Fruit fly (Drosophila melanogaster) whole organism, embryonic: Measurements from ENCODE around the gene CG7366.
A peak's percentile ranks its signal among the peaks of the same experiment; 100 is the strongest.

Experiments used
- Abd-B ChIP-seq: fragments of 200-800 bp; sonication (Bioruptor generic); optimal IDR thresholded peaks from 2 replicates; lab custom pipeline; 2018; ENCODE audit warnings: missing biosample characterization, mild to moderate bottlenecking, missing genetic modification characterization, moderate library complexity
- Antp ChIP-seq: fragments of 200-800 bp; sonication (Bioruptor generic); optimal IDR thresholded peaks from 3 replicates; lab custom pipeline; 2016; ENCODE audit warnings: missing biosample characterization, missing genetic modification characterization
- Asciz ChIP-seq: fragments of 200-800 bp; sonication (Bioruptor generic); optimal IDR thresholded peaks from 2 replicates; lab custom pipeline; 2017; ENCODE audit warnings: missing biosample characterization, mild to moderate bottlenecking, missing genetic modification characterization, missing genetic modification reagents
- BEAF-32 ChIP-seq: fragments of 200-800 bp; sonication (Bioruptor generic); optimal IDR thresholded peaks from 3 replicates; lab custom pipeline; 2017; ENCODE audit warnings: missing biosample characterization, missing genetic modification characterization, mild to moderate bottlenecking, moderate library complexity, missing genetic modification reagents
- Bteb2 ChIP-seq: fragments of 200-800 bp; sonication (Bioruptor generic); optimal IDR thresholded peaks from 2 replicates; lab custom pipeline; 2016; ENCODE audit warnings: missing biosample characterization, missing genetic modification characterization
- CG11093 ChIP-seq: fragments of 200-800 bp; sonication (Bioruptor generic); IDR thresholded peaks from 3 replicates; pipeline ENCODE4 v1.3.6; 2022; ENCODE audit warnings: missing biosample characterization, missing genetic modification characterization
- CG15269 ChIP-seq: fragments of 200-800 bp; sonication (Bioruptor generic); optimal IDR thresholded peaks from 2 replicates; lab custom pipeline; 2018; ENCODE audit warnings: missing biosample characterization, mild to moderate bottlenecking, missing genetic modification characterization, moderate library complexity
- CG17361 ChIP-seq: fragments of 200-800 bp; sonication (Bioruptor generic); IDR thresholded peaks from 3 replicates; pipeline ENCODE4 v1.3.6; 2022; ENCODE audit warnings: missing biosample characterization, missing genetic modification characterization
- CG18599 ChIP-seq: fragments of 200-800 bp; sonication (Bioruptor generic); optimal IDR thresholded peaks from 3 replicates; lab custom pipeline; 2017; ENCODE audit warnings: missing biosample characterization, missing genetic modification characterization, mild to moderate bottlenecking, moderate library complexity, missing genetic modification reagents
- CG2875 ChIP-seq: fragments of 200-800 bp; sonication (Bioruptor generic); optimal IDR thresholded peaks from 2 replicates; lab custom pipeline; 2017; ENCODE audit warnings: missing biosample characterization, mild to moderate bottlenecking, missing genetic modification characterization, missing genetic modification reagents
- CG31441 ChIP-seq: fragments of 200-800 bp; sonication (Bioruptor generic); IDR thresholded peaks from 2 replicates; pipeline ENCODE4 v1.3.6; 2022; ENCODE audit warnings: missing biosample characterization, missing genetic modification characterization
- CG32772 ChIP-seq: fragments of 200-800 bp; sonication (Bioruptor generic); IDR thresholded peaks from 2 replicates; pipeline ENCODE4 v1.3.6; 2022; ENCODE audit warnings: missing biosample characterization, missing genetic modification characterization
- CG3407 ChIP-seq: fragments of 200-800 bp; sonication (Bioruptor generic); optimal IDR thresholded peaks from 2 replicates; lab custom pipeline; 2018; ENCODE audit warnings: missing biosample characterization, mild to moderate bottlenecking, missing genetic modification characterization
- CG34422 ChIP-seq: fragments of 200-800 bp; sonication (Bioruptor generic); IDR thresholded peaks from 3 replicates; pipeline ENCODE4 v1.3.6; 2022; ENCODE audit warnings: missing biosample characterization, missing genetic modification characterization
- CG6765 ChIP-seq: fragments of 200-800 bp; sonication (Bioruptor generic); optimal IDR thresholded peaks from 3 replicates; lab custom pipeline; 2017; ENCODE audit warnings: missing biosample characterization, mild to moderate bottlenecking, missing genetic modification characterization
- CG6813 ChIP-seq: fragments of 200-800 bp; sonication (Bioruptor generic); optimal IDR thresholded peaks from 2 replicates; lab custom pipeline; 2017; ENCODE audit warnings: missing biosample characterization, missing genetic modification characterization, mild to moderate bottlenecking, moderate library complexity, missing genetic modification reagents
- CG6854 ChIP-seq: fragments of 200-800 bp; sonication (Bioruptor generic); optimal IDR thresholded peaks from 3 replicates; lab custom pipeline; 2017; ENCODE audit warnings: missing biosample characterization, mild to moderate bottlenecking, missing genetic modification characterization
- CG7987 ChIP-seq: fragments of 200-800 bp; sonication (Bioruptor generic); optimal IDR thresholded peaks from 2 replicates; lab custom pipeline; 2018; ENCODE audit warnings: missing biosample characterization, mild to moderate bottlenecking, missing genetic modification characterization, moderate library complexity
- CG9797 ChIP-seq: fragments of 200-800 bp; sonication (Bioruptor generic); optimal IDR thresholded peaks from 3 replicates; lab custom pipeline; 2018; ENCODE audit warnings: missing biosample characterization, mild to moderate bottlenecking, missing genetic modification characterization
- CrebB ChIP-seq: fragments of 200-800 bp; sonication (Bioruptor generic); optimal IDR thresholded peaks from 3 replicates; lab custom pipeline; 2018; ENCODE audit warnings: missing biosample characterization, mild to moderate bottlenecking, missing genetic modification characterization
- Dfd ChIP-seq, 2 experiments: fragments of >200 bp; optimal IDR thresholded peaks; 2 replicates each; lab custom pipeline; 2017; ENCODE audit warnings: missing biosample characterization in 2 of 2, missing genetic modification characterization in 2 of 2
- Dip3 ChIP-seq: fragments of 200-800 bp; sonication (Bioruptor generic); optimal IDR thresholded peaks from 3 replicates; lab custom pipeline; 2016; ENCODE audit warnings: missing biosample characterization, missing genetic modification characterization
- Drgx ChIP-seq: fragments of 200-800 bp; sonication (Bioruptor generic); IDR thresholded peaks from 2 replicates; pipeline ENCODE4 v1.3.6; 2022; ENCODE audit warnings: missing biosample characterization, missing genetic modification characterization
- H15 ChIP-seq: fragments of 200-800 bp; sonication (Bioruptor generic); IDR thresholded peaks from 3 replicates; pipeline ENCODE4 v1.3.6; 2022; ENCODE audit warnings: missing biosample characterization, missing genetic modification characterization
- MBD-R2 ChIP-seq: fragments of 200-800 bp; sonication (Bioruptor generic); IDR thresholded peaks from 2 replicates; pipeline ENCODE4 v1.3.6; 2022; ENCODE audit warnings: missing biosample characterization, missing genetic modification characterization
- Sox100B ChIP-seq: fragments of 200-800 bp; sonication (Bioruptor generic); optimal IDR thresholded peaks from 3 replicates; lab custom pipeline; 2018; ENCODE audit warnings: missing biosample characterization, mild to moderate bottlenecking, missing genetic modification characterization
- bab2 ChIP-seq: fragments of 200-800 bp; sonication (Bioruptor generic); optimal IDR thresholded peaks from 2 replicates; lab custom pipeline; 2016; ENCODE audit warnings: missing biosample characterization, missing genetic modification characterization
- bcd ChIP-seq: fragments of 200-800 bp; sonication (Bioruptor generic); optimal IDR thresholded peaks from 2 replicates; lab custom pipeline; 2017; ENCODE audit warnings: missing biosample characterization, mild to moderate bottlenecking, missing genetic modification characterization
- btn ChIP-seq: fragments of 200-800 bp; sonication (Bioruptor generic); optimal IDR thresholded peaks from 2 replicates; lab custom pipeline; 2016; ENCODE audit warnings: missing biosample characterization, missing genetic modification characterization
- cad ChIP-seq: fragments of >200 bp; optimal IDR thresholded peaks from 2 replicates; lab custom pipeline; 2017; ENCODE audit warnings: missing biosample characterization, missing genetic modification characterization
- ewg ChIP-seq: fragments of 200-800 bp; sonication (Bioruptor generic); optimal IDR thresholded peaks from 3 replicates; lab custom pipeline; 2017; ENCODE audit warnings: mild to moderate bottlenecking, missing biosample characterization, missing genetic modification reagents, missing genetic modification characterization
- eyg ChIP-seq: fragments of 200-800 bp; sonication (Bioruptor generic); optimal IDR thresholded peaks from 3 replicates; lab custom pipeline; 2016; ENCODE audit warnings: missing biosample characterization, missing genetic modification characterization
- fd102C ChIP-seq: fragments of 200-800 bp; sonication (Bioruptor generic); optimal IDR thresholded peaks from 2 replicates; lab custom pipeline; 2018; ENCODE audit warnings: missing biosample characterization, mild to moderate bottlenecking, missing genetic modification characterization, moderate library complexity
- jumu ChIP-seq: fragments of 200-800 bp; sonication (Bioruptor generic); optimal IDR thresholded peaks from 3 replicates; lab custom pipeline; 2016; ENCODE audit warnings: missing biosample characterization, missing genetic modification characterization
- lbe ChIP-seq: fragments of 200-800 bp; sonication (Bioruptor generic); optimal IDR thresholded peaks from 2 replicates; lab custom pipeline; 2016; ENCODE audit warnings: missing biosample characterization, mild to moderate bottlenecking, missing genetic modification characterization
- lilli ChIP-seq: fragments of 200-800 bp; sonication (Bioruptor generic); optimal IDR thresholded peaks from 3 replicates; lab custom pipeline; 2016; ENCODE audit warnings: missing biosample characterization, missing genetic modification characterization
- lov ChIP-seq, 2 experiments: fragments of 200-800 bp in 1 of 2; fragments of >200 bp in 1 of 2; sonication (Bioruptor generic) in 1 of 2; IDR thresholded peaks in 1 of 2; optimal IDR thresholded peaks in 1 of 2; 2 replicates in 1 of 2; 3 replicates in 1 of 2; pipeline versions ENCODE4 v1.3.6 to Lab custom; 2017 to 2022; ENCODE audit warnings: missing biosample characterization in 1 of 2, missing genetic modification characterization in 1 of 2
- nom ChIP-seq: fragments of 200-800 bp; sonication (Bioruptor generic); optimal IDR thresholded peaks from 2 replicates; lab custom pipeline; 2017; ENCODE audit warnings: missing biosample characterization, missing genetic modification characterization, mild to moderate bottlenecking, moderate library complexity, missing genetic modification reagents
- odd ChIP-seq: fragments of 200-800 bp; sonication (Bioruptor generic); optimal IDR thresholded peaks from 2 replicates; lab custom pipeline; 2017; ENCODE audit warnings: missing biosample characterization, mild to moderate bottlenecking, missing genetic modification characterization
- onecut ChIP-seq: fragments of 200-800 bp; sonication (Bioruptor generic); IDR thresholded peaks from 2 replicates; pipeline ENCODE4 v1.3.6; 2022; ENCODE audit warnings: missing biosample characterization, missing genetic modification characterization
- pfk ChIP-seq: fragments of 200-800 bp; sonication (Bioruptor generic); optimal IDR thresholded peaks from 2 replicates; lab custom pipeline; 2018; ENCODE audit warnings: missing biosample characterization, mild to moderate bottlenecking, missing genetic modification characterization, moderate library complexity
- pho ChIP-seq: fragments of 200-800 bp; sonication (Bioruptor generic); optimal IDR thresholded peaks from 2 replicates; lab custom pipeline; 2016; ENCODE audit warnings: missing biosample characterization, missing genetic modification characterization
- psq ChIP-seq: fragments of 200-800 bp; sonication (Bioruptor generic); optimal IDR thresholded peaks from 2 replicates; lab custom pipeline; 2017; ENCODE audit warnings: missing biosample characterization, missing genetic modification characterization
- seq ChIP-seq: fragments of 200-800 bp; sonication (Bioruptor generic); IDR thresholded peaks from 2 replicates; pipeline ENCODE4 v1.3.6; 2022; ENCODE audit warnings: missing biosample characterization, missing genetic modification characterization
- sisA ChIP-seq: fragments of 200-800 bp; sonication (Bioruptor generic); IDR thresholded peaks from 2 replicates; pipeline ENCODE4 v1.3.6; 2022; ENCODE audit warnings: missing biosample characterization, missing genetic modification characterization
- sob ChIP-seq: fragments of 200-800 bp; sonication (Bioruptor generic); IDR thresholded peaks from 2 replicates; pipeline ENCODE4 v1.3.6; 2022; ENCODE audit warnings: missing biosample characterization, missing genetic modification characterization
- vfl ChIP-seq: fragments of 200-800 bp; sonication (Bioruptor generic); optimal IDR thresholded peaks from 2 replicates; lab custom pipeline; 2016; ENCODE audit warnings: missing biosample characterization, missing genetic modification characterization
- vvl ChIP-seq: fragments of 200-800 bp; sonication (Bioruptor generic); IDR thresholded peaks from 2 replicates; pipeline ENCODE4 v1.3.6; 2022; ENCODE audit warnings: missing biosample characterization, missing genetic modification characterization

The CG7366 gene

dm6 chr3L:8185263-8186227, 16.7 kb downstream of the CG7366 start (continued):
- TF ChIP-seq BEAF-32, result no peak
- TF ChIP-seq ewg (GFP tag; lab: Kevin White, UChicago), result peak; percentile 32
- no peak for TF ChIP-seq CG3407
- TF ChIP-seq CG15269 (tag; lab: Kevin White, UChicago), result peak; percentile 58
- TF ChIP-seq vfl (GFP tag; lab: Kevin White, UChicago), result peak; percentile 32
- TF ChIP-seq eyg (GFP tag; lab: Kevin White, UChicago), result peak; percentile 59
- TF ChIP-seq nom (GFP tag; lab: Kevin White, UChicago), result peak; percentile 40
- TF ChIP-seq psq (GFP tag; lab: Kevin White, UChicago), result no peak
- TF ChIP-seq CG2875 (GFP tag; lab: Kevin White, UChicago), result no peak
- TF ChIP-seq cad, result no peak
- TF ChIP-seq CG18599, result peak; percentile 80
- TF ChIP-seq lov (optimal IDR thresholded peaks at IDR 0.05; lab: Kevin White, UChicago), result no peak
- TF ChIP-seq lov (GFP tag; IDR thresholded peaks at IDR 0.05; lab: Robert Waterston, UW), result no peak
- peak; percentile 50 for TF ChIP-seq Antp
- TF ChIP-seq jumu (GFP tag; lab: Kevin White, UChicago), result peak; percentile 42
- no peak for TF ChIP-seq fd102C (GFP tag; lab: Kevin White, UChicago)
- peak; percentile 38 for TF ChIP-seq CG6854 (GFP tag; lab: Kevin White, UChicago)
- peak; percentile 34 for TF ChIP-seq bcd (GFP tag; lab: Kevin White, UChicago)
- TF ChIP-seq Asciz (GFP tag; lab: Kevin White, UChicago), result no peak
- TF ChIP-seq Dip3 (GFP tag; lab: Kevin White, UChicago), result peak; percentile 58
- no peak for TF ChIP-seq Bteb2 (GFP tag; lab: Kevin White, UChicago)
- TF ChIP-seq lbe (GFP tag; lab: Kevin White, UChicago), result no peak
- TF ChIP-seq Dfd (GFP tag; optimal IDR thresholded peaks at IDR 0.05; lab: Kevin White, UChicago), result no peak
- peak; percentile 6 for TF ChIP-seq Sox100B (GFP tag; lab: Kevin White, UChicago)
- TF ChIP-seq odd (GFP tag; lab: Kevin White, UChicago), result peak; percentile 41
- peak; percentile 55 for TF ChIP-seq pho (GFP tag; lab: Kevin White, UChicago)
- TF ChIP-seq Drgx (GFP tag; lab: Robert Waterston, UW), result no peak
- no peak for TF ChIP-seq CG9797 (GFP tag; lab: Kevin White, UChicago)
- no peak for TF ChIP-seq H15
- peak; percentile 51 for TF ChIP-seq CG31441 (GFP tag; lab: Robert Waterston, UW)
- peak; percentile 44; the same call in 1 of the 2 replicates for TF ChIP-seq sisA (GFP tag; lab: Robert Waterston, UW)
- peak; percentile 64 for TF ChIP-seq lilli
- peak; percentile 34 for TF ChIP-seq CG6813 (GFP tag; lab: Kevin White, UChicago)
- TF ChIP-seq btn (GFP tag; lab: Kevin White, UChicago), result peak; percentile 16
- 0 out of 3 replicates have a peak, but pooled peaks have one; percentile 45 for TF ChIP-seq CG17361 (GFP tag; lab: Robert Waterston, UW)
- peak; percentile 54; the same call in 2 of the 3 replicates for TF ChIP-seq CG34422 (GFP tag; lab: Robert Waterston, UW)
- TF ChIP-seq CrebB (tag; lab: Kevin White, UChicago), result peak; percentile 48
- TF ChIP-seq bab2, result peak; percentile 37
- TF ChIP-seq sob (GFP tag; lab: Robert Waterston, UW), result peak; percentile 42; the same call in 1 of the 2 replicates
- peak; percentile 30 for TF ChIP-seq Abd-B
- no peak for TF ChIP-seq pfk
- TF ChIP-seq seq (GFP tag; lab: Robert Waterston, UW), result peak; percentile 47
- no peak for TF ChIP-seq CG11093 (GFP tag; lab: Robert Waterston, UW)
- peak; percentile 6; the same call in 1 of the 2 replicates for TF ChIP-seq MBD-R2
- peak; percentile 4 for TF ChIP-seq CG6765 (GFP tag; lab: Kevin White, UChicago)
- peak; percentile 96 for TF ChIP-seq CG7987 (GFP tag; lab: Kevin White, UChicago)
- TF ChIP-seq vvl (GFP tag; lab: Robert Waterston, UW), result 0 out of 2 replicates have a peak, but pooled peaks have one; percentile 44
- peak; percentile 48 for TF ChIP-seq CG32772 (GFP tag; lab: Robert Waterston, UW)
- TF ChIP-seq onecut (GFP tag; lab: Robert Waterston, UW), result no peak
